Worm (Caenorhabditis elegans) whole organism, mixed stage, embryonic: Measurements from ENCODE around the gene ccf-1.
A peak's percentile ranks its signal among the peaks of the same experiment; 100 is the strongest.

Experiments
- M03D4.4 ChIP-seq: sonication (generic microtip); optimal IDR thresholded peaks from 2 replicates; lab custom pipeline; 2017; ENCODE audit warnings: mild to moderate bottlenecking, missing genetic modification characterization, missing compliant biosample characterization
- bed-3 ChIP-seq: fragments of 200-800 bp; sonication (Bioruptor generic); optimal IDR thresholded peaks from 3 replicates; lab custom pipeline; 2018; ENCODE audit warnings: mild to moderate bottlenecking, missing genetic modification characterization, moderate library complexity, missing compliant biosample characterization
- blmp-1 ChIP-seq: fragments of 150-350 bp; optimal IDR thresholded peaks from 2 replicates; lab custom pipeline; 2014; ENCODE audit warnings: missing biosample characterization, missing genetic modification characterization
- ceh-39 ChIP-seq: fragments of 150-350 bp; optimal IDR thresholded peaks from 2 replicates; lab custom pipeline; 2014; ENCODE audit warnings: missing biosample characterization, missing genetic modification characterization
- ceh-83 ChIP-seq: fragments of 200-800 bp; sonication (Bioruptor generic); optimal IDR thresholded peaks from 2 replicates; lab custom pipeline; 2018; ENCODE audit warnings: mild to moderate bottlenecking, missing genetic modification characterization, missing compliant biosample characterization
- ces-1 ChIP-seq: fragments of 150-350 bp; optimal IDR thresholded peaks from 2 replicates; lab custom pipeline; 2014; ENCODE audit warnings: missing biosample characterization, missing genetic modification reagents, missing genetic modification characterization
- cnd-1 ChIP-seq: fragments of 200-800 bp; sonication (Bioruptor generic); optimal IDR thresholded peaks from 2 replicates; lab custom pipeline; 2018; ENCODE audit warnings: mild to moderate bottlenecking, missing genetic modification characterization, missing compliant biosample characterization
- drap-1 ChIP-seq: fragments of 200-800 bp; sonication (Bioruptor generic); optimal IDR thresholded peaks from 3 replicates; lab custom pipeline; 2018; ENCODE audit warnings: mild to moderate bottlenecking, missing genetic modification characterization, missing compliant biosample characterization
- elt-3 ChIP-seq: fragments of 150-350 bp; optimal IDR thresholded peaks from 2 replicates; lab custom pipeline; 2014; ENCODE audit warnings: missing biosample characterization, missing genetic modification characterization
- flh-1 ChIP-seq: fragments of 200-800 bp; sonication (Bioruptor generic); optimal IDR thresholded peaks from 2 replicates; lab custom pipeline; 2018; ENCODE audit warnings: mild to moderate bottlenecking, missing genetic modification characterization, moderate library complexity, missing compliant biosample characterization
- ham-2 ChIP-seq: fragments of 200-800 bp; sonication (Bioruptor generic); optimal IDR thresholded peaks from 2 replicates; lab custom pipeline; 2018; ENCODE audit warnings: mild to moderate bottlenecking, missing genetic modification characterization, missing compliant biosample characterization
- hlh-1 ChIP-seq: fragments of 150-350 bp; optimal IDR thresholded peaks from 2 replicates; lab custom pipeline; 2014; ENCODE audit warnings: missing biosample characterization, missing genetic modification reagents, missing genetic modification characterization
- lin-13 ChIP-seq: fragments of 150-350 bp; optimal IDR thresholded peaks from 2 replicates; lab custom pipeline; 2014; ENCODE audit warnings: missing biosample characterization, missing genetic modification characterization
- lin-32 ChIP-seq: fragments of 200-800 bp; sonication (Bioruptor generic); optimal IDR thresholded peaks from 2 replicates; lab custom pipeline; 2018; ENCODE audit warnings: mild to moderate bottlenecking, missing genetic modification characterization, missing compliant biosample characterization
- lsy-2 ChIP-seq: fragments of 150-350 bp; optimal IDR thresholded peaks from 2 replicates; lab custom pipeline; 2014; ENCODE audit warnings: missing biosample characterization, missing genetic modification characterization
- mab-5 ChIP-seq: fragments of 150-350 bp; optimal IDR thresholded peaks from 2 replicates; lab custom pipeline; 2014; ENCODE audit warnings: missing biosample characterization, missing genetic modification characterization
- mep-1 ChIP-seq: fragments of 150-350 bp; optimal IDR thresholded peaks from 2 replicates; lab custom pipeline; 2017; ENCODE audit warnings: missing biosample characterization, missing genetic modification reagents, missing genetic modification characterization, inconsistent platforms
- mls-2 ChIP-seq: sonication (generic microtip); optimal IDR thresholded peaks from 2 replicates; lab custom pipeline; 2016; ENCODE audit warnings: mild to moderate bottlenecking, missing genetic modification characterization, moderate library complexity, missing compliant biosample characterization
- nhr-2 ChIP-seq: fragments of 150-350 bp; optimal IDR thresholded peaks from 2 replicates; lab custom pipeline; 2014; ENCODE audit warnings: missing biosample characterization, missing genetic modification characterization
- nhr-237 ChIP-seq: fragments of 150-350 bp; optimal IDR thresholded peaks from 2 replicates; lab custom pipeline; 2014; ENCODE audit warnings: missing biosample characterization, missing genetic modification characterization
- nhr-28 ChIP-seq: fragments of 150-350 bp; optimal IDR thresholded peaks from 2 replicates; lab custom pipeline; 2014; ENCODE audit warnings: missing biosample characterization, missing genetic modification characterization
- sem-2 ChIP-seq: fragments of 200-800 bp; sonication (Bioruptor generic); optimal IDR thresholded peaks from 2 replicates; lab custom pipeline; 2018; ENCODE audit warnings: mild to moderate bottlenecking, missing genetic modification characterization, missing compliant biosample characterization
- sptf-1 ChIP-seq: sonication (generic microtip); optimal IDR thresholded peaks from 2 replicates; lab custom pipeline; 2017; ENCODE audit warnings: mild to moderate bottlenecking, missing genetic modification characterization, moderate library complexity, missing compliant biosample characterization
- unc-120 ChIP-seq: sonication (generic microtip); optimal IDR thresholded peaks from 2 replicates; lab custom pipeline; 2017; ENCODE audit warnings: missing genetic modification characterization, missing compliant biosample characterization; ENCODE audit not compliant: poor library complexity, severe bottlenecking
- unc-62 ChIP-seq: fragments of 150-350 bp; optimal IDR thresholded peaks from 2 replicates; lab custom pipeline; 2014; ENCODE audit warnings: missing biosample characterization, missing genetic modification reagents, missing genetic modification characterization
- ztf-11 ChIP-seq: fragments of 150-350 bp; optimal IDR thresholded peaks from 2 replicates; lab custom pipeline; 2014; ENCODE audit warnings: missing biosample characterization, missing genetic modification characterization

The ccf-1 gene

DNA sequence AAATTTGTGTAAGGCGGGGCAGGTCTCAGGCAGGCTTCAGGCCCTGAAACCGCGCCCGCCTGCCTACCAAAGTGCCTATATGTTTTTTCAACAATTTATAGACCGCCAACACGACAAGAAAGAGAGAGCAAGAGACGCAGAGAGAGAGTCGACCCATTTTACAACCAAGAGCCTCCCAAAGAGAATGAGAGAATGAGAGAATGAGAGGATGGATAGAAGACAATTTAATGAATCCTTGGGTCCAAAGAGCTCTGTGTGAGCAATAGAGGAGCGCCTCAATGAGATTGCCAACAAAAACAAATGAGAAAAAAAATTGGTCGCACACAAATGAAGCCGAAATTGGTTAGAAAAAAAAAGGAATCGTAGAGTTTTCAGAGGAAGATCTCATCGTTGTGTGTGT is 17.9 kb upstream of the ccf-1 start:
- peak; percentile 60 for TF ChIP-seq hlh-1
- TF ChIP-seq ces-1 (GFP tag; lab: Kevin White, UChicago), result peak; percentile 60
- TF ChIP-seq nhr-2 (tag; lab: Kevin White, UChicago), result no peak
- peak; percentile 70 for TF ChIP-seq unc-120 (tag; lab: Kevin White, UChicago)
- no peak for TF ChIP-seq blmp-1 (tag; lab: Kevin White, UChicago)
- TF ChIP-seq mab-5, result peak; percentile 12
- no peak for TF ChIP-seq nhr-28 (tag; lab: Kevin White, UChicago)
- TF ChIP-seq lin-32 (GFP tag; lab: Kevin White, UChicago), result no peak

DNA sequence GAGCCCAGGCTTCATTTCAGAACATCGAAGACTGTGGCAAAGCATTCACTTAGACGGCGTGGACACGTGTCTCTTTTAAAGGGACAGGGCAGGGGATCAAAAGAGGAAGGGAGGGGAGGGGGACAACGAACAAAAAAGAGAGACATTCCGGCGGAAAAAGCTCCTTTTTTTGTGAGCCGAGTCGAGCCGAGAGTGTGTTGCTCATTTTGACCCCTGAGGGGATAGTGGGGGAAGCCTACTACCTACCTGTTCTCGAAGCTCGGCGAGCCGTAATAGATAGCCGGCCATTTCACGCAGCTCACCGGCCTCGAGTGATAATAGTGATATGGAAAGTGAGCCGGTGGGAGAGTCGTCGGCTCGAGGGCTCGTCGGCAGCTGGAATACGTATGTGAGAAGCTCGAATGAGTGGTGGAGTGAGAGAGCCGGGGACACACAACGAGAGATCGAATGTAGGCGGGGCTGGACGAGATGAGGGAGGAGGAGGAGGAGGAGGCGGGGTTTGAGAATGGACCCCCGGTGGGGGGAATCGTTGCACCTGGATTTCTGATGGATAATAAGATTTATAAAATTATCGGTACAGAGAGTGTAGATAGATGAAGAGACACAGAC is 16.7 kb upstream of the ccf-1 start:
- TF ChIP-seq mls-2 (tag; lab: Kevin White, UChicago) (no peak), M03D4.4 (tag; lab: Kevin White, UChicago) (peak; percentile 41), lin-13 (no peak), mab-5 (no peak), drap-1 (GFP tag; lab: Kevin White, UChicago) (peak; percentile 50), unc-62 (no peak), nhr-28 (tag; lab: Kevin White, UChicago) (no peak), unc-120 (tag; lab: Kevin White, UChicago) (peak; percentile 62), ces-1 (GFP tag; lab: Kevin White, UChicago) (no peak), sem-2 (GFP tag; lab: Kevin White, UChicago) (no peak)

- TF ChIP-seq lin-32 (GFP tag; lab: Kevin White, UChicago), result peak; percentile 6
- no peak for TF ChIP-seq mls-2 (tag; lab: Kevin White, UChicago)
- TF ChIP-seq unc-120 (tag; lab: Kevin White, UChicago), result peak; percentile 74
- TF ChIP-seq sem-2 (GFP tag; lab: Kevin White, UChicago), result no peak
- peak; percentile 84 for TF ChIP-seq ceh-83 (GFP tag; lab: Kevin White, UChicago)
- TF ChIP-seq drap-1 (GFP tag; lab: Kevin White, UChicago), result peak; percentile 22
- TF ChIP-seq M03D4.4 (tag; lab: Kevin White, UChicago), result peak; percentile 54
- TF ChIP-seq ces-1 (GFP tag; lab: Kevin White, UChicago), result peak; percentile 24
Measured at ce11 chrIII:11935948-11936280, 15.9 kb upstream of the ccf-1 start.

DNA sequence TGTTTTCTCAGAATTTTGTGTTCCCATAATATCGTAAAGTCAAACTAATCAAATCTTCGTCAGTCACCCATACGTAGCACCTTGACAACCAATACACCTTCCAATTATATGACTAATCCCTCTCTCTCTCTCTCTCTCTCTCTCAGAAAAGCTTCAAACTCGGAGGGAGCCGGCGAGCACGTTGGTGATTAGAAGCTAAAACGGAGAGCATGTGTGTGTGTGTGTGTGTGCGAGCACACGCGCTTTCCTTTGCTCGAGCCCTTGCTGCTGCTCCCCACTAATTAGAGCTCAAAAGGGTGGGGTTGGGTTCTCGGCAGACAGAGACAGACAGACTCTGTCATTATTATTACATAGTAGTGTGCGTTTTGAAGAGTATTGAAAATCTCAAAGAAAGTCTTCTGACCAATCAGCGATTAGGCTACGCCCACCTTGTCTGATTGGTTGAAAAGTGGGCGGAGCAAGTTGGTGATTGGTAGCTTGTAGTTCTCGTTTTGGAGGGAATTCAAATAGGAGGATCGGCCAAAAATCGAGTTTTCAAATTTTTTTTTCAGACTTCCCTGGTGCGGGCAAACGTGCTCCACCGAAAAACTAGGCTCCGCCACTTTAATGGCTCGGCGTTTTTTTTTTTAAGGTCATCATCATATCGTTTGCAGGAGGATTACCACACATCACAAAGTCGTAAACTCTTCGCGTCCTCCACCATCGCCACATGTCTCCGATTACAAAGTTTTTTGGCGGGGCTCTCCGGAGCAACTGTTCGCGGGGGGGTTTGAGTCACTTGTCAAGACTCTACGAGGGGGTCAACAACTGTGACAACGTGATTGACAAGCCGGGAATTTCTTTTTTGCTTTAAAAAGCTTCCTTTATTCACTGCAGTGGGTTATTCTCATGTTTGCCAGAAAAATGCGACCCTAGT is 15.3 kb upstream of the ccf-1 start:
- TF ChIP-seq unc-62 (peak; percentile 85), ceh-39 (tag; lab: Kevin White, UChicago) (no peak), hlh-1 (peak; percentile 99), ces-1 (GFP tag; lab: Kevin White, UChicago) (peak; percentile 14), ceh-83 (GFP tag; lab: Kevin White, UChicago) (no peak)

DNA sequence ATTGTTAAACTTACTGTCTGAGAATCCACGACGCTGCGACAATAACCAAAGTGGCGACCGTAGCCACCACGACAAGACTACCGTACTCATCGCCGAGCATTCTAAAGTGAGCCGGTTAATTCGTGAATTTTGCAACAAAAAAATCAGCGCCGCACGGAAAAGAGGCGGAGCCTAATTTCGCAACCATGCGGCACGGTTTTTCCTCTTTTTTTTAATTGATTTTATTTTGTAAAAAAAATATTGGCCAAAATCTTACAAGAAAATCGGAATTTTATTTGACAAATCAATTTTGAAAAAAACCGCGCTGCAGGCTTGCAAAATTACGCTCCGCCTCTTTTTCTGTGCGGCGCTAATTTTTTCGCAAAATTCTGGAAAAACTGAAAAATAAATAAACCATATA is 13.5 kb upstream of the ccf-1 start, which contains the start of gene dolk-1:
TSS of gene dolk-1 (minus strand) at position 101 of the 400 bp plus-strand sequence.
- TF ChIP-seq flh-1 (GFP tag; lab: Kevin White, UChicago) (no peak), blmp-1 (tag; lab: Kevin White, UChicago) (no peak), ham-2 (GFP tag; lab: Kevin White, UChicago) (no peak), nhr-237 (tag; lab: Kevin White, UChicago) (no peak), mls-2 (tag; lab: Kevin White, UChicago) (no peak), bed-3 (GFP tag; lab: Kevin White, UChicago) (no peak), lsy-2 (no peak), mep-1 (tag; lab: Kevin White, UChicago) (no peak), unc-120 (tag; lab: Kevin White, UChicago) (no peak), cnd-1 (tag; lab: Kevin White, UChicago) (no peak), ces-1 (GFP tag; lab: Kevin White, UChicago) (no peak), nhr-2 (tag; lab: Kevin White, UChicago) (no peak), sptf-1 (tag; lab: Kevin White, UChicago) (no peak), ztf-11 (no peak), drap-1 (GFP tag; lab: Kevin White, UChicago) (no peak), elt-3 (no peak), sem-2 (GFP tag; lab: Kevin White, UChicago) (no peak), unc-62 (no peak), hlh-1 (no peak)
